Fruit fly (Drosophila melanogaster) whole organism, embryonic: Measurements from ENCODE around the gene CG14913.
A peak's percentile ranks its signal among the peaks of the same experiment; 100 is the strongest.

ENCODE experiments used
- CG10565 ChIP-seq: fragments of 200-800 bp; sonication (Bioruptor generic); optimal IDR thresholded peaks from 3 replicates; lab custom pipeline; 2016; ENCODE audit warnings: missing biosample characterization, mild to moderate bottlenecking, missing genetic modification characterization
- CG11247 ChIP-seq: fragments of 200-800 bp; sonication (Bioruptor generic); IDR thresholded peaks from 2 replicates; pipeline ENCODE4 v1.3.6; 2022; ENCODE audit warnings: missing biosample characterization, missing genetic modification characterization
- CG12071 ChIP-seq: fragments of 200-800 bp; sonication (Bioruptor generic); optimal IDR thresholded peaks from 3 replicates; lab custom pipeline; 2018; ENCODE audit warnings: missing biosample characterization, mild to moderate bottlenecking, missing genetic modification characterization
- CG13123 ChIP-seq: fragments of 200-800 bp; sonication (Bioruptor generic); optimal IDR thresholded peaks from 2 replicates; lab custom pipeline; 2016; ENCODE audit warnings: missing biosample characterization, missing genetic modification characterization
- CG15479 ChIP-seq: fragments of 200-800 bp; sonication (Bioruptor generic); optimal IDR thresholded peaks from 3 replicates; lab custom pipeline; 2019; ENCODE audit warnings: missing biosample characterization, mild to moderate bottlenecking, missing genetic modification characterization, moderate library complexity
- CG15601 ChIP-seq: fragments of 200-800 bp; sonication (Bioruptor generic); optimal IDR thresholded peaks from 3 replicates; lab custom pipeline; 2019; ENCODE audit warnings: missing biosample characterization, mild to moderate bottlenecking, missing genetic modification characterization, moderate library complexity
- CG17912 ChIP-seq: fragments of 200-800 bp; sonication (Bioruptor generic); optimal IDR thresholded peaks from 2 replicates; lab custom pipeline; 2018; ENCODE audit warnings: missing biosample characterization, mild to moderate bottlenecking, missing genetic modification characterization
- CG2116 ChIP-seq: fragments of 200-800 bp; sonication (Bioruptor generic); optimal IDR thresholded peaks from 3 replicates; lab custom pipeline; 2018; ENCODE audit warnings: missing biosample characterization, mild to moderate bottlenecking, missing genetic modification characterization
- CG3407 ChIP-seq: fragments of 200-800 bp; sonication (Bioruptor generic); optimal IDR thresholded peaks from 2 replicates; lab custom pipeline; 2018; ENCODE audit warnings: missing biosample characterization, mild to moderate bottlenecking, missing genetic modification characterization
- CG3838 ChIP-seq: fragments of 200-800 bp; sonication (Bioruptor generic); optimal IDR thresholded peaks from 3 replicates; lab custom pipeline; 2016; ENCODE audit warnings: missing biosample characterization, missing genetic modification characterization
- CG42726 ChIP-seq: fragments of 200-800 bp; sonication (Bioruptor generic); IDR thresholded peaks from 2 replicates; pipeline ENCODE4 v1.3.6; 2022; ENCODE audit warnings: missing biosample characterization, missing genetic modification characterization; ENCODE audit not compliant: partially characterized antibody
- CG5180 ChIP-seq: fragments of 200-800 bp; sonication (Bioruptor generic); optimal IDR thresholded peaks from 3 replicates; lab custom pipeline; 2017; ENCODE audit warnings: missing biosample characterization, missing genetic modification characterization, mild to moderate bottlenecking, moderate library complexity, missing genetic modification reagents
- CG5245 ChIP-seq: fragments of 200-800 bp; sonication (Bioruptor generic); optimal IDR thresholded peaks from 3 replicates; lab custom pipeline; 2016; ENCODE audit warnings: missing biosample characterization, missing genetic modification characterization
- CG7357 ChIP-seq: fragments of 200-800 bp; sonication (Bioruptor generic); IDR thresholded peaks from 3 replicates; pipeline ENCODE4 v1.3.6; 2022; ENCODE audit warnings: missing biosample characterization, missing genetic modification characterization
- CG7745 ChIP-seq: fragments of 200-800 bp; sonication (Bioruptor generic); optimal IDR thresholded peaks from 2 replicates; lab custom pipeline; 2018; ENCODE audit warnings: missing biosample characterization, mild to moderate bottlenecking, missing genetic modification characterization, moderate library complexity
- CG7963 ChIP-seq: fragments of 200-800 bp; sonication (Bioruptor generic); IDR thresholded peaks from 3 replicates; pipeline ENCODE4 v1.3.6; 2022; ENCODE audit warnings: missing biosample characterization, missing genetic modification characterization; ENCODE audit not compliant: partially characterized antibody
- CG9437 ChIP-seq: fragments of 200-800 bp; sonication (Bioruptor generic); optimal IDR thresholded peaks from 2 replicates; lab custom pipeline; 2018; ENCODE audit warnings: missing biosample characterization, mild to moderate bottlenecking, missing genetic modification characterization
- CG9727 ChIP-seq: fragments of 200-800 bp; sonication (Bioruptor generic); optimal IDR thresholded peaks from 3 replicates; lab custom pipeline; 2017; ENCODE audit warnings: missing biosample characterization, mild to moderate bottlenecking, missing genetic modification characterization
- CG9932 ChIP-seq: fragments of 200-800 bp; sonication (Bioruptor generic); IDR thresholded peaks from 2 replicates; pipeline ENCODE4 v1.3.6; 2022; ENCODE audit warnings: missing biosample characterization, missing genetic modification characterization
- Dek ChIP-seq: fragments of 200-800 bp; sonication (Bioruptor generic); optimal IDR thresholded peaks from 3 replicates; lab custom pipeline; 2019; ENCODE audit warnings: missing biosample characterization, mild to moderate bottlenecking, missing genetic modification characterization, moderate library complexity
- Fer2 ChIP-seq: fragments of 200-800 bp; sonication (Bioruptor generic); optimal IDR thresholded peaks from 2 replicates; lab custom pipeline; 2018; ENCODE audit warnings: missing biosample characterization, mild to moderate bottlenecking, missing genetic modification characterization, moderate library complexity
- GATAe ChIP-seq: fragments of 200-800 bp; sonication (Bioruptor generic); conservative IDR thresholded peaks from 2 replicates; pipeline ENCODE4 v1.3.6; 2022; ENCODE audit warnings: missing biosample characterization, missing genetic modification characterization
- Hmr ChIP-seq: fragments of 200-800 bp; sonication (Bioruptor generic); optimal IDR thresholded peaks from 3 replicates; lab custom pipeline; 2017; ENCODE audit warnings: mild to moderate bottlenecking, missing biosample characterization, missing genetic modification reagents, missing genetic modification characterization
- Hr3 ChIP-seq: fragments of 200-800 bp; sonication (Bioruptor generic); optimal IDR thresholded peaks from 3 replicates; lab custom pipeline; 2016; ENCODE audit warnings: missing biosample characterization, missing genetic modification characterization
- MBD-R2 ChIP-seq: fragments of 200-800 bp; sonication (Bioruptor generic); IDR thresholded peaks from 2 replicates; pipeline ENCODE4 v1.3.6; 2022; ENCODE audit warnings: missing biosample characterization, missing genetic modification characterization
- MESR4 ChIP-seq: fragments of 200-800 bp; sonication (Bioruptor generic); optimal IDR thresholded peaks from 2 replicates; lab custom pipeline; 2018; ENCODE audit warnings: missing biosample characterization, mild to moderate bottlenecking, missing genetic modification characterization, moderate library complexity
- NC2β ChIP-seq: fragments of 200-800 bp; sonication (Bioruptor generic); optimal IDR thresholded peaks from 2 replicates; lab custom pipeline; 2016; ENCODE audit warnings: missing biosample characterization, missing genetic modification characterization
- Side ChIP-seq: fragments of 200-800 bp; sonication (Bioruptor generic); optimal IDR thresholded peaks from 2 replicates; lab custom pipeline; 2016; ENCODE audit warnings: missing biosample characterization, missing genetic modification characterization
- Sry-β ChIP-seq: fragments of 200-800 bp; sonication (Bioruptor generic); optimal IDR thresholded peaks from 2 replicates; lab custom pipeline; 2018; ENCODE audit warnings: missing biosample characterization, mild to moderate bottlenecking, missing genetic modification characterization, moderate library complexity
- Stat92E ChIP-seq, 3 experiments: fragments of >200 bp in 2 of 3; fragments of 200-800 bp in 1 of 3; sonication (Bioruptor generic) in 1 of 3; optimal IDR thresholded peaks; 2 replicates each; lab custom pipeline; 2017 to 2019; ENCODE audit warnings: missing biosample characterization in 3 of 3, missing genetic modification characterization in 3 of 3, mild to moderate bottlenecking in 1 of 3, moderate library complexity in 1 of 3
- Usf ChIP-seq: fragments of 200-800 bp; sonication (Bioruptor generic); optimal IDR thresholded peaks from 2 replicates; lab custom pipeline; 2017; ENCODE audit warnings: missing genotype, missing biosample characterization, missing genetic modification characterization
- Vsx1 ChIP-seq: fragments of 200-800 bp; sonication (Bioruptor generic); optimal IDR thresholded peaks from 2 replicates; lab custom pipeline; 2017; ENCODE audit warnings: missing biosample characterization, mild to moderate bottlenecking, missing genetic modification characterization, missing genetic modification reagents
- Xrp1 ChIP-seq: fragments of 200-800 bp; sonication (Bioruptor generic); IDR thresholded peaks from 2 replicates; pipeline ENCODE4 v1.3.6; 2022; ENCODE audit warnings: missing biosample characterization, missing genetic modification characterization
- ac ChIP-seq: fragments of 200-800 bp; sonication (Bioruptor generic); optimal IDR thresholded peaks from 3 replicates; lab custom pipeline; 2017; ENCODE audit warnings: missing biosample characterization, mild to moderate bottlenecking, missing genetic modification characterization
- fd3F ChIP-seq: fragments of 200-800 bp; sonication (Bioruptor generic); optimal IDR thresholded peaks from 2 replicates; lab custom pipeline; 2018; ENCODE audit warnings: missing biosample characterization, mild to moderate bottlenecking, missing genetic modification characterization, moderate library complexity
- gsb ChIP-seq: fragments of 200-800 bp; sonication (Bioruptor generic); IDR thresholded peaks from 2 replicates; pipeline ENCODE4 v1.3.6; 2022; ENCODE audit warnings: missing biosample characterization, missing genetic modification characterization
- gt ChIP-seq: fragments of 200-800 bp; sonication (Bioruptor generic); IDR thresholded peaks from 2 replicates; pipeline ENCODE4 v1.3.6; 2022; ENCODE audit warnings: missing biosample characterization, missing genetic modification characterization
- hkb ChIP-seq, 2 experiments: fragments of 200-800 bp in 1 of 2; fragments of >200 bp in 1 of 2; sonication (Bioruptor generic) in 1 of 2; IDR thresholded peaks in 1 of 2; optimal IDR thresholded peaks in 1 of 2; 2 replicates each; pipeline versions ENCODE4 v1.3.6 to Lab custom; 2017 to 2022; ENCODE audit warnings: missing biosample characterization in 1 of 2, missing genetic modification characterization in 1 of 2
- inv ChIP-seq: fragments of 200-800 bp; sonication (Bioruptor generic); IDR thresholded peaks from 2 replicates; pipeline ENCODE4 v1.3.6; 2022; ENCODE audit warnings: missing biosample characterization, missing genetic modification characterization; ENCODE audit not compliant: partially characterized antibody
- kah ChIP-seq: fragments of 200-800 bp; sonication (Bioruptor generic); optimal IDR thresholded peaks from 2 replicates; lab custom pipeline; 2018; ENCODE audit warnings: missing biosample characterization, mild to moderate bottlenecking, missing genetic modification characterization
- kni ChIP-seq: fragments of 200-800 bp; sonication (Bioruptor generic); optimal IDR thresholded peaks from 3 replicates; lab custom pipeline; 2017; ENCODE audit warnings: mild to moderate bottlenecking, missing biosample characterization, missing genetic modification reagents, missing genetic modification characterization
- lov ChIP-seq, 2 experiments: fragments of 200-800 bp in 1 of 2; fragments of >200 bp in 1 of 2; sonication (Bioruptor generic) in 1 of 2; IDR thresholded peaks in 1 of 2; optimal IDR thresholded peaks in 1 of 2; 2 replicates in 1 of 2; 3 replicates in 1 of 2; pipeline versions ENCODE4 v1.3.6 to Lab custom; 2017 to 2022; ENCODE audit warnings: missing biosample characterization in 1 of 2, missing genetic modification characterization in 1 of 2
- org-1 ChIP-seq: fragments of 200-800 bp; sonication (Bioruptor generic); optimal IDR thresholded peaks from 2 replicates; lab custom pipeline; 2017; ENCODE audit warnings: missing biosample characterization, missing genetic modification characterization
- otp ChIP-seq: fragments of 200-800 bp; sonication (Bioruptor generic); IDR thresholded peaks from 3 replicates; pipeline ENCODE4, ENCODE4 v1.3.6; 2022; ENCODE audit warnings: missing biosample characterization, missing genetic modification characterization
- pb ChIP-seq: fragments of 200-800 bp; sonication (Bioruptor generic); optimal IDR thresholded peaks from 3 replicates; lab custom pipeline; 2016; ENCODE audit warnings: missing biosample characterization, missing genetic modification characterization
- pum ChIP-seq: fragments of 200-800 bp; sonication (Bioruptor generic); optimal IDR thresholded peaks from 2 replicates; lab custom pipeline; 2016; ENCODE audit warnings: missing biosample characterization, missing genetic modification characterization
- salm ChIP-seq: fragments of 200-800 bp; sonication (Bioruptor generic); optimal IDR thresholded peaks from 2 replicates; lab custom pipeline; 2018; ENCODE audit warnings: missing biosample characterization, mild to moderate bottlenecking, missing genetic modification characterization
- shn ChIP-seq: fragments of 200-800 bp; sonication (Bioruptor generic); optimal IDR thresholded peaks from 3 replicates; lab custom pipeline; 2016; ENCODE audit warnings: missing biosample characterization, missing genetic modification characterization
- sim ChIP-seq: fragments of 200-800 bp; sonication (Bioruptor generic); IDR thresholded peaks from 2 replicates; pipeline ENCODE4 v1.3.6; 2022; ENCODE audit warnings: missing biosample characterization, missing genetic modification characterization
- ttk ChIP-seq: fragments of 200-800 bp; sonication (Bioruptor generic); IDR thresholded peaks from 2 replicates; pipeline ENCODE4 v2.1.2; 2022; ENCODE audit warnings: missing biosample characterization, missing genetic modification characterization

The CG14913 gene

dm6 chr2L:10986138-10986537 is 30.7 kb upstream of the CG14913 start (continued):
- no peak for TF ChIP-seq CG10565 (GFP tag; lab: Kevin White, UChicago)
- TF ChIP-seq gt: no peak
- TF ChIP-seq CG15479: no peak
- TF ChIP-seq CG17912 (GFP tag; lab: Kevin White, UChicago): no peak
- TF ChIP-seq CG11247 (GFP tag; lab: Robert Waterston, UW): no peak
- no peak for TF ChIP-seq Sry-β (GFP tag; lab: Kevin White, UChicago)
- no peak for TF ChIP-seq pum (GFP tag; lab: Kevin White, UChicago)
- no peak for TF ChIP-seq NC2β (GFP tag; lab: Kevin White, UChicago)
- TF ChIP-seq Vsx1 (GFP tag; lab: Kevin White, UChicago): no peak
- TF ChIP-seq Side: no peak
- TF ChIP-seq hkb (optimal IDR thresholded peaks at IDR 0.05; lab: Kevin White, UChicago): no peak
- TF ChIP-seq hkb (GFP tag; IDR thresholded peaks at IDR 0.05; lab: Robert Waterston, UW): peak; percentile 82
- TF ChIP-seq kni (GFP tag; lab: Kevin White, UChicago): no peak
- TF ChIP-seq inv (GFP tag; lab: Robert Waterston, UW): no peak
- no peak for TF ChIP-seq CG3838 (GFP tag; lab: Kevin White, UChicago)
- TF ChIP-seq pb (GFP tag; lab: Kevin White, UChicago): no peak
- no peak for TF ChIP-seq shn
- no peak for TF ChIP-seq lov (optimal IDR thresholded peaks at IDR 0.05; lab: Kevin White, UChicago)
- no peak for TF ChIP-seq lov (GFP tag; IDR thresholded peaks at IDR 0.05; lab: Robert Waterston, UW)
- no peak for TF ChIP-seq sim (GFP tag; lab: Robert Waterston, UW)
- TF ChIP-seq GATAe (GFP tag; lab: Robert Waterston, UW): no peak
- TF ChIP-seq CG13123 (GFP tag; lab: Kevin White, UChicago): no peak
- no peak for TF ChIP-seq kah
- TF ChIP-seq CG9932 (GFP tag; lab: Robert Waterston, UW): peak; percentile 58
- TF ChIP-seq Fer2: no peak
- no peak for TF ChIP-seq ac (GFP tag; lab: Kevin White, UChicago)
- TF ChIP-seq Xrp1: peak; percentile 74
- no peak for TF ChIP-seq fd3F
- no peak for TF ChIP-seq Usf
- TF ChIP-seq CG7745 (tag; lab: Kevin White, UChicago): no peak
- no peak for TF ChIP-seq Hmr
- no peak for TF ChIP-seq gsb (GFP tag; lab: Robert Waterston, UW)
- TF ChIP-seq CG2116 (GFP tag; lab: Kevin White, UChicago): no peak
- no peak for TF ChIP-seq CG7963 (GFP tag; lab: Robert Waterston, UW)
- TF ChIP-seq CG5245: peak; percentile 70
- TF ChIP-seq CG3407: no peak
- no peak for TF ChIP-seq ttk (GFP tag; lab: Robert Waterston, UW)
- TF ChIP-seq otp (GFP tag; lab: Robert Waterston, UW): peak; percentile 67; the same call in 1 of the 3 replicates
- TF ChIP-seq Hr3 (GFP tag; lab: Kevin White, UChicago): no peak
- TF ChIP-seq CG5180 (GFP tag; lab: Kevin White, UChicago): peak; percentile 27
- TF ChIP-seq MESR4: no peak
- TF ChIP-seq CG42726 (GFP tag; lab: Robert Waterston, UW): no peak
- TF ChIP-seq org-1 (GFP tag; lab: Kevin White, UChicago): no peak
- peak; percentile 17; the same call in 1 of the 2 replicates for TF ChIP-seq MBD-R2 (GFP tag; lab: Robert Waterston, UW)
- TF ChIP-seq Stat92E (GFP tag; optimal IDR thresholded peaks at IDR 0.05; lab: Kevin White, UChicago): peak in 1 of 3 experiments; percentile 16
- TF ChIP-seq salm (tag; lab: Kevin White, UChicago): no peak
- TF ChIP-seq Dek (tag; lab: Kevin White, UChicago): no peak
- 0 out of 3 replicates have a peak, but pooled peaks have one; percentile 43 for TF ChIP-seq CG7357 (GFP tag; lab: Robert Waterston, UW)
- no peak for TF ChIP-seq CG15601
- no peak for TF ChIP-seq CG9437 (GFP tag; lab: Kevin White, UChicago)
- no peak for TF ChIP-seq CG12071 (GFP tag; lab: Kevin White, UChicago)
- peak; percentile 46 for TF ChIP-seq CG9727 (GFP tag; lab: Kevin White, UChicago)
